Fruit fly (Drosophila melanogaster) whole organism, prepupa: Measurements from ENCODE around the gene CG42781.

Source experiments
- Blimp-1 ChIP-seq: fragments of 200-800 bp; sonication (Bioruptor generic); optimal IDR thresholded peaks from 3 replicates; lab custom pipeline; 2017; ENCODE audit warnings: missing biosample characterization, missing genetic modification characterization, mild to moderate bottlenecking, moderate library complexity, missing genetic modification reagents
- CG10669 ChIP-seq: fragments of 200-800 bp; sonication (Bioruptor generic); optimal IDR thresholded peaks from 3 replicates; lab custom pipeline; 2018; ENCODE audit warnings: missing biosample characterization, mild to moderate bottlenecking, missing genetic modification characterization, moderate library complexity
- CG16779 ChIP-seq: fragments of 200-800 bp; sonication (Bioruptor generic); optimal IDR thresholded peaks from 3 replicates; lab custom pipeline; 2017; ENCODE audit warnings: missing biosample characterization, mild to moderate bottlenecking, missing genetic modification characterization
- CG7368 ChIP-seq: fragments of 200-800 bp; sonication (Bioruptor generic); optimal IDR thresholded peaks from 3 replicates; lab custom pipeline; 2016; ENCODE audit warnings: missing biosample characterization, missing genetic modification characterization
- Hr39 ChIP-seq: fragments of 200-800 bp; sonication (Bioruptor generic); optimal IDR thresholded peaks from 2 replicates; lab custom pipeline; 2016; ENCODE audit warnings: missing biosample characterization, missing genetic modification characterization
- Lpt ChIP-seq: fragments of 200-800 bp; sonication (Bioruptor generic); optimal IDR thresholded peaks from 3 replicates; lab custom pipeline; 2016; ENCODE audit warnings: missing biosample characterization, missing genetic modification characterization
- Smox ChIP-seq: fragments of 200-800 bp; sonication (Bioruptor generic); optimal IDR thresholded peaks from 3 replicates; lab custom pipeline; 2016; ENCODE audit warnings: missing biosample characterization, missing genetic modification characterization
- fd85E ChIP-seq: fragments of 200-800 bp; sonication (Bioruptor generic); optimal IDR thresholded peaks from 3 replicates; lab custom pipeline; 2016; ENCODE audit warnings: missing biosample characterization, missing genetic modification characterization

- no peak for TF ChIP-seq CG16779 (tag; lab: Kevin White, UChicago)
- TF ChIP-seq fd85E (GFP tag; lab: Kevin White, UChicago): no peak
- TF ChIP-seq CG10669 (GFP tag; lab: Kevin White, UChicago): no peak
- no peak for TF ChIP-seq Smox (GFP tag; lab: Kevin White, UChicago)
- no peak for TF ChIP-seq Blimp-1 (GFP tag; lab: Kevin White, UChicago)
- no peak for TF ChIP-seq CG7368 (GFP tag; lab: Kevin White, UChicago)
- TF ChIP-seq Hr39 (GFP tag; lab: Kevin White, UChicago): no peak
- TF ChIP-seq Lpt (GFP tag; lab: Kevin White, UChicago): no peak
Observed at dm6 chrX:7432393-7432792, 49.6 kb upstream of the CG42781 start.
